Fruit fly (Drosophila melanogaster) whole organism, embryonic: ENCODE data around the gene CG42399.

ENCODE experiments used
- ATbp ChIP-seq: fragments of 200-800 bp; sonication (Bioruptor generic); optimal IDR thresholded peaks from 2 replicates; lab custom pipeline; 2017; ENCODE audit warnings: missing biosample characterization, mild to moderate bottlenecking, missing genetic modification characterization, missing genetic modification reagents
- CG10274 ChIP-seq: fragments of 200-800 bp; sonication (Bioruptor generic); optimal IDR thresholded peaks from 3 replicates; lab custom pipeline; 2017; ENCODE audit warnings: missing biosample characterization, mild to moderate bottlenecking, missing genetic modification characterization
- CG12155 ChIP-seq: fragments of 200-800 bp; sonication (Bioruptor generic); optimal IDR thresholded peaks from 3 replicates; lab custom pipeline; 2016; ENCODE audit warnings: missing biosample characterization, missing genetic modification characterization
- CG12659 ChIP-seq: fragments of 200-800 bp; sonication (Bioruptor generic); optimal IDR thresholded peaks from 3 replicates; lab custom pipeline; 2017; ENCODE audit warnings: mild to moderate bottlenecking, missing biosample characterization, missing genetic modification reagents, missing genetic modification characterization
- CG13624 ChIP-seq: fragments of 200-800 bp; sonication (Bioruptor generic); optimal IDR thresholded peaks from 2 replicates; lab custom pipeline; 2016; ENCODE audit warnings: missing biosample characterization, missing genetic modification characterization
- CG13775 ChIP-seq: fragments of 200-800 bp; sonication (Bioruptor generic); optimal IDR thresholded peaks from 3 replicates; lab custom pipeline; 2017; ENCODE audit warnings: missing biosample characterization, mild to moderate bottlenecking, missing genetic modification characterization
- CG14441 ChIP-seq: fragments of 200-800 bp; sonication (Bioruptor generic); IDR thresholded peaks from 2 replicates; pipeline ENCODE4 v1.3.6; 2022; ENCODE audit warnings: missing biosample characterization, missing genetic modification characterization
- CG15011 ChIP-seq: fragments of 200-800 bp; sonication (Bioruptor generic); optimal IDR thresholded peaks from 3 replicates; lab custom pipeline; 2018; ENCODE audit warnings: missing biosample characterization, mild to moderate bottlenecking, missing genetic modification characterization
- CG15073 ChIP-seq: fragments of 200-800 bp; sonication (Bioruptor generic); optimal IDR thresholded peaks from 2 replicates; lab custom pipeline; 2016; ENCODE audit warnings: missing biosample characterization, missing genetic modification characterization
- CG15479 ChIP-seq: fragments of 200-800 bp; sonication (Bioruptor generic); optimal IDR thresholded peaks from 3 replicates; lab custom pipeline; 2019; ENCODE audit warnings: missing biosample characterization, mild to moderate bottlenecking, missing genetic modification characterization, moderate library complexity
- CG15514 ChIP-seq: fragments of 200-800 bp; sonication (Bioruptor generic); optimal IDR thresholded peaks from 3 replicates; lab custom pipeline; 2017; ENCODE audit warnings: missing biosample characterization, missing genetic modification characterization, mild to moderate bottlenecking, moderate library complexity, missing genetic modification reagents
- CG2129 ChIP-seq: fragments of 200-800 bp; sonication (Bioruptor generic); IDR thresholded peaks from 2 replicates; pipeline ENCODE4 v1.3.6; 2022; ENCODE audit warnings: missing biosample characterization, missing genetic modification characterization; ENCODE audit not compliant: partially characterized antibody
- CG2199 ChIP-seq: fragments of 200-800 bp; sonication (Bioruptor generic); IDR thresholded peaks from 3 replicates; pipeline ENCODE4 v1.3.6; 2022; ENCODE audit warnings: missing biosample characterization, missing genetic modification characterization
- CG3065 ChIP-seq: fragments of 200-800 bp; sonication (Bioruptor generic); optimal IDR thresholded peaks from 2 replicates; lab custom pipeline; 2016; ENCODE audit warnings: missing biosample characterization, missing genetic modification characterization
- CG31224 ChIP-seq: fragments of 200-800 bp; sonication (Bioruptor generic); IDR thresholded peaks from 2 replicates; pipeline ENCODE4 v1.3.6; 2022; ENCODE audit warnings: missing biosample characterization, missing genetic modification characterization
- CG31388 ChIP-seq: fragments of 200-800 bp; sonication (Bioruptor generic); optimal IDR thresholded peaks from 2 replicates; lab custom pipeline; 2016; ENCODE audit warnings: missing biosample characterization, missing genetic modification characterization
- CG3281 ChIP-seq: fragments of 200-800 bp; sonication (Bioruptor generic); optimal IDR thresholded peaks from 3 replicates; lab custom pipeline; 2017; ENCODE audit warnings: missing biosample characterization, mild to moderate bottlenecking, missing genetic modification characterization
- CG42726 ChIP-seq: fragments of 200-800 bp; sonication (Bioruptor generic); IDR thresholded peaks from 2 replicates; pipeline ENCODE4 v1.3.6; 2022; ENCODE audit warnings: missing biosample characterization, missing genetic modification characterization; ENCODE audit not compliant: partially characterized antibody
- CG7745 ChIP-seq: fragments of 200-800 bp; sonication (Bioruptor generic); optimal IDR thresholded peaks from 2 replicates; lab custom pipeline; 2018; ENCODE audit warnings: missing biosample characterization, mild to moderate bottlenecking, missing genetic modification characterization, moderate library complexity
- CG8944 ChIP-seq: fragments of 200-800 bp; sonication (Bioruptor generic); optimal IDR thresholded peaks from 3 replicates; lab custom pipeline; 2016; ENCODE audit warnings: missing biosample characterization, missing genetic modification characterization
- CG9797 ChIP-seq: fragments of 200-800 bp; sonication (Bioruptor generic); optimal IDR thresholded peaks from 3 replicates; lab custom pipeline; 2018; ENCODE audit warnings: missing biosample characterization, mild to moderate bottlenecking, missing genetic modification characterization
- Camta ChIP-seq: fragments of 200-800 bp; sonication (Bioruptor generic); optimal IDR thresholded peaks from 2 replicates; lab custom pipeline; 2016; ENCODE audit warnings: missing biosample characterization, missing genetic modification characterization
- D19A ChIP-seq: fragments of 200-800 bp; optimal IDR thresholded peaks from 3 replicates; lab custom pipeline; 2019; ENCODE audit warnings: missing biosample characterization, mild to moderate bottlenecking, missing genetic modification characterization, moderate library complexity
- Dbx ChIP-seq: fragments of 200-800 bp; sonication (Bioruptor generic); IDR thresholded peaks from 3 replicates; pipeline ENCODE4 v1.3.6; 2022; ENCODE audit warnings: missing biosample characterization, missing genetic modification characterization
- Deaf1 ChIP-seq: fragments of 200-800 bp; optimal IDR thresholded peaks from 3 replicates; lab custom pipeline; 2019; ENCODE audit warnings: missing biosample characterization, mild to moderate bottlenecking, missing genetic modification characterization, moderate library complexity
- E2f1 ChIP-seq: fragments of 200-800 bp; sonication (Bioruptor generic); IDR thresholded peaks from 2 replicates; pipeline ENCODE4 v1.3.6; 2022; ENCODE audit warnings: missing biosample characterization, missing genetic modification characterization
- Gsc ChIP-seq: fragments of 200-800 bp; sonication (Bioruptor generic); IDR thresholded peaks from 2 replicates; pipeline ENCODE4 v1.3.6; 2022; ENCODE audit warnings: missing biosample characterization, missing genetic modification characterization
- HHEX ChIP-seq: fragments of 200-800 bp; sonication (Bioruptor generic); optimal IDR thresholded peaks from 3 replicates; lab custom pipeline; 2017; ENCODE audit warnings: missing biosample characterization, mild to moderate bottlenecking, missing genetic modification characterization, missing genetic modification reagents
- HLH3B ChIP-seq: fragments of 200-800 bp; sonication (Bioruptor generic); IDR thresholded peaks from 2 replicates; pipeline ENCODE4 v1.3.6; 2022; ENCODE audit warnings: missing biosample characterization, missing genetic modification characterization
- Hmr ChIP-seq: fragments of 200-800 bp; sonication (Bioruptor generic); optimal IDR thresholded peaks from 3 replicates; lab custom pipeline; 2017; ENCODE audit warnings: mild to moderate bottlenecking, missing biosample characterization, missing genetic modification reagents, missing genetic modification characterization
- Neu2 ChIP-seq: fragments of 200-800 bp; sonication (Bioruptor generic); optimal IDR thresholded peaks from 3 replicates; lab custom pipeline; 2016; ENCODE audit warnings: missing biosample characterization, missing genetic modification characterization, borderline replicate concordance
- Trl ChIP-seq, 3 experiments: fragments of >200 bp in 2 of 3; fragments of 200-800 bp in 1 of 3; sonication (Bioruptor generic) in 1 of 3; optimal IDR thresholded peaks; 2 replicates in 1 of 3; 3 replicates in 2 of 3; lab custom pipeline; 2016 to 2017; ENCODE audit warnings: missing biosample characterization in 1 of 3, missing genetic modification characterization in 1 of 3
- Vsx1 ChIP-seq: fragments of 200-800 bp; sonication (Bioruptor generic); optimal IDR thresholded peaks from 2 replicates; lab custom pipeline; 2017; ENCODE audit warnings: missing biosample characterization, mild to moderate bottlenecking, missing genetic modification characterization, missing genetic modification reagents
- ap ChIP-seq: fragments of 200-800 bp; sonication (Bioruptor generic); IDR thresholded peaks from 2 replicates; pipeline ENCODE4 v1.3.6; 2022; ENCODE audit warnings: missing biosample characterization, missing genetic modification characterization
- ara ChIP-seq: fragments of 200-800 bp; sonication (Bioruptor generic); IDR thresholded peaks from 2 replicates; pipeline ENCODE4 v1.3.6; 2022; ENCODE audit warnings: missing biosample characterization, missing genetic modification characterization
- az2 ChIP-seq: fragments of 200-800 bp; sonication (Bioruptor generic); optimal IDR thresholded peaks from 3 replicates; lab custom pipeline; 2016; ENCODE audit warnings: missing biosample characterization, missing genetic modification characterization
- bbx ChIP-seq: fragments of 200-800 bp; sonication (Bioruptor generic); IDR thresholded peaks from 2 replicates; pipeline ENCODE4 v1.3.6; 2022; ENCODE audit warnings: missing biosample characterization, missing genetic modification characterization; ENCODE audit not compliant: partially characterized antibody
- cas ChIP-seq: fragments of 200-800 bp; sonication (Bioruptor generic); IDR thresholded peaks from 2 replicates; pipeline ENCODE4 v1.3.6; 2022; ENCODE audit warnings: missing biosample characterization, missing genetic modification characterization
- caup ChIP-seq: fragments of 200-800 bp; sonication (Bioruptor generic); optimal IDR thresholded peaks from 3 replicates; lab custom pipeline; 2017; ENCODE audit warnings: missing biosample characterization, mild to moderate bottlenecking, missing genetic modification characterization, moderate library complexity; ENCODE audit not compliant: severe bottlenecking
- ci ChIP-seq: fragments of 200-800 bp; sonication (Bioruptor generic); IDR thresholded peaks from 3 replicates; pipeline ENCODE4 v1.3.6; 2022; ENCODE audit warnings: missing biosample characterization, missing genetic modification characterization
- grau ChIP-seq: fragments of 200-800 bp; optimal IDR thresholded peaks from 3 replicates; lab custom pipeline; 2019; ENCODE audit warnings: missing biosample characterization, mild to moderate bottlenecking, missing genetic modification characterization, moderate library complexity
- hb ChIP-seq: fragments of 200-800 bp; sonication (Bioruptor generic); IDR thresholded peaks from 3 replicates; pipeline ENCODE4 v1.3.6; 2022; ENCODE audit warnings: missing biosample characterization, missing genetic modification characterization; ENCODE audit not compliant: partially characterized antibody
- her ChIP-seq: fragments of 200-800 bp; sonication (Bioruptor generic); optimal IDR thresholded peaks from 2 replicates; lab custom pipeline; 2016; ENCODE audit warnings: missing biosample characterization, missing genetic modification characterization
- jumu ChIP-seq: fragments of 200-800 bp; sonication (Bioruptor generic); optimal IDR thresholded peaks from 3 replicates; lab custom pipeline; 2016; ENCODE audit warnings: missing biosample characterization, missing genetic modification characterization
- luna ChIP-seq: fragments of 200-800 bp; sonication (Bioruptor generic); optimal IDR thresholded peaks from 2 replicates; lab custom pipeline; 2016; ENCODE audit warnings: missing biosample characterization, missing genetic modification characterization
- nau ChIP-seq: fragments of 200-800 bp; sonication (Bioruptor generic); optimal IDR thresholded peaks from 3 replicates; lab custom pipeline; 2017; ENCODE audit warnings: missing biosample characterization, mild to moderate bottlenecking, missing genetic modification characterization, missing genetic modification reagents
- pita ChIP-seq: fragments of 200-800 bp; sonication (Bioruptor generic); optimal IDR thresholded peaks from 2 replicates; lab custom pipeline; 2017; ENCODE audit warnings: missing biosample characterization, mild to moderate bottlenecking, missing genetic modification characterization
- sens ChIP-seq: fragments of 200-800 bp; sonication (Bioruptor generic); peaks from one replicate; lab custom pipeline; 2016; ENCODE audit warnings: missing biosample characterization, missing genetic modification characterization
- sim ChIP-seq: fragments of 200-800 bp; sonication (Bioruptor generic); IDR thresholded peaks from 2 replicates; pipeline ENCODE4 v1.3.6; 2022; ENCODE audit warnings: missing biosample characterization, missing genetic modification characterization

Gene CG42399

DNA sequence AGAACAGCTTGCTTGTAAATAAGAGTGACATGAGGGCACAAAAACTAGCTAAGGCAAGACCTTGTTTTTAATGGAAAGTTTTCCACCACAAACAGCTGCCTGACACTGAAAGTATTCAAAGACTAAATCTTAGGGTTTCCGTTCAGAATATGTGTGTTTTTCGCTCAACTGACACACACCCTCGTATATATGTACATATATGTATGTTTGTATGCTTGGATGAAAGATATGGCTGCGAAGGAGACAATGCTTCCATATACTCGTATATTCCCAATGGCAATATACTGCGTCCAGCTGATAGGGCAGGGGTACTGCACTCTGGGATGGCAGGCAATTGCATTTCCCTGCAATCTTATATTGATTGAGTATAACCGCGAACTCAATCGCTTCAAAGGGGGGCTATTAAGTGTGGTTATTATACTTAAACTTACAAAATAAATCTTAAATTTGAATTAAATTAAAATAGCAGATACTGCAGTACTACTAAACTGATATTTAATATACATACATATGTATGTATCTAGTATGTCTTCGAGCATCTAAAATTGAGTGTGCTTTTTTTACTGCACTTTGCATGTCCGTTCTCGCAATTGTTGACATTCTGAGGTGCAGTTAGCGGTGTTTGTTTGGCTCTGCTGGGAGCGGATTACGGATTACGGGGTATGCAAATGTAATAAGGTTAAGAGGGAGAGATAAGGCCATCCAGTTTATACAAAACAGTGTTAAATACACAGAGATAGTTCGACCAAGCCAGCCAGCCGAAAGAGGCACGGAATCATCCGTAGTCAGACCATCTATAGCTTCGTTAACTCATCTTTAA lies 18.3 kb downstream of the CG42399 start:
- no peak for TF ChIP-seq CG8944 (GFP tag; lab: Kevin White, UChicago)
- TF ChIP-seq CG12155 (GFP tag; lab: Kevin White, UChicago), result no peak
- no peak for TF ChIP-seq az2 (GFP tag; lab: Kevin White, UChicago)
- TF ChIP-seq D19A (tag; lab: Kevin White, UChicago), result no peak
- peak; percentile 73 for TF ChIP-seq sens (GFP tag; lab: Kevin White, UChicago)
- no peak for TF ChIP-seq sim (GFP tag; lab: Robert Waterston, UW)
- no peak for TF ChIP-seq E2f1 (GFP tag; lab: Robert Waterston, UW)
- no peak for TF ChIP-seq grau (tag; lab: Kevin White, UChicago)
- TF ChIP-seq Vsx1, result no peak
- TF ChIP-seq CG3065 (GFP tag; lab: Kevin White, UChicago), result no peak
- peak; percentile 26 for TF ChIP-seq CG15479 (GFP tag; lab: Kevin White, UChicago)
- no peak for TF ChIP-seq ci (GFP tag; lab: Robert Waterston, UW)
- TF ChIP-seq ap, result no peak
- TF ChIP-seq Gsc (GFP tag; lab: Robert Waterston, UW), result no peak
- no peak for TF ChIP-seq ATbp (GFP tag; lab: Kevin White, UChicago)
- no peak for TF ChIP-seq CG15514 (GFP tag; lab: Kevin White, UChicago)
- TF ChIP-seq CG13775, result no peak
- TF ChIP-seq CG15011 (GFP tag; lab: Kevin White, UChicago), result peak; percentile 13
- no peak for TF ChIP-seq pita (GFP tag; lab: Kevin White, UChicago)
- no peak for TF ChIP-seq caup
- TF ChIP-seq CG15073 (GFP tag; lab: Kevin White, UChicago), result no peak
- TF ChIP-seq Deaf1, result no peak
- no peak for TF ChIP-seq CG7745 (tag; lab: Kevin White, UChicago)
- no peak for TF ChIP-seq CG42726
- TF ChIP-seq ara (GFP tag; lab: Robert Waterston, UW), result no peak
- no peak for TF ChIP-seq CG2129 (GFP tag; lab: Robert Waterston, UW)
- TF ChIP-seq Hmr (GFP tag; lab: Kevin White, UChicago), result no peak
- no peak for TF ChIP-seq CG31224 (GFP tag; lab: Robert Waterston, UW)
- no peak for TF ChIP-seq Camta
- TF ChIP-seq CG9797 (GFP tag; lab: Kevin White, UChicago), result no peak
- TF ChIP-seq her, result no peak
- no peak for TF ChIP-seq Neu2 (GFP tag; lab: Kevin White, UChicago)
- no peak for TF ChIP-seq CG14441
- TF ChIP-seq CG2199 (GFP tag; lab: Robert Waterston, UW), result 0 out of 3 replicates have a peak, but pooled peaks have one; percentile 8
- no peak for TF ChIP-seq hb (GFP tag; lab: Robert Waterston, UW)
- no peak for TF ChIP-seq luna (GFP tag; lab: Kevin White, UChicago)
- 0 out of 3 replicates have a peak, but pooled peaks have one; percentile 10 for TF ChIP-seq Dbx (GFP tag; lab: Robert Waterston, UW)
- TF ChIP-seq nau, result peak; percentile 5
- no peak for TF ChIP-seq jumu (GFP tag; lab: Kevin White, UChicago)
- no peak for TF ChIP-seq cas (GFP tag; lab: Robert Waterston, UW)
- no peak for TF ChIP-seq CG10274 (GFP tag; lab: Kevin White, UChicago)
- 0 out of 2 replicates have a peak, but pooled peaks have one; percentile 4 for TF ChIP-seq HLH3B (GFP tag; lab: Robert Waterston, UW)
- no peak for TF ChIP-seq CG13624 (GFP tag; lab: Kevin White, UChicago)
- TF ChIP-seq CG12659 (GFP tag; lab: Kevin White, UChicago), result no peak
- no peak for TF ChIP-seq CG31388 (GFP tag; lab: Kevin White, UChicago)
- TF ChIP-seq CG3281, result no peak
- TF ChIP-seq Trl (optimal IDR thresholded peaks at IDR 0.05; lab: Kevin White, UChicago), result no peak
- TF ChIP-seq Trl (GFP tag; optimal IDR thresholded peaks at IDR 0.05; lab: Kevin White, UChicago), result no peak
- TF ChIP-seq bbx (GFP tag; lab: Robert Waterston, UW), result no peak
- peak; percentile 14 for TF ChIP-seq HHEX (GFP tag; lab: Kevin White, UChicago)
